Fruit fly (Drosophila melanogaster) whole organism, embryonic: Measurements from ENCODE around the gene CG1231.

ENCODE experiments used
- CG18476 ChIP-seq: fragments of 200-800 bp; sonication (Bioruptor generic); optimal IDR thresholded peaks from 2 replicates; lab custom pipeline; 2016; ENCODE audit warnings: missing biosample characterization, mild to moderate bottlenecking, missing genetic modification characterization
- Ets65A ChIP-seq: fragments of 200-800 bp; sonication (Bioruptor generic); peaks from one replicate; lab custom pipeline; 2016; ENCODE audit warnings: missing biosample characterization, missing genetic modification characterization
- onecut ChIP-seq: fragments of 200-800 bp; sonication (Bioruptor generic); IDR thresholded peaks from 2 replicates; pipeline ENCODE4 v1.3.6; 2022; ENCODE audit warnings: missing biosample characterization, missing genetic modification characterization
- prd ChIP-seq, 3 experiments: fragments of >200 bp in 2 of 3; fragments of 200-800 bp in 1 of 3; sonication (Bioruptor generic) in 1 of 3; optimal IDR thresholded peaks in 2 of 3; IDR thresholded peaks in 1 of 3; 2 replicates in 2 of 3; 3 replicates in 1 of 3; pipeline versions ENCODE4 v1.3.6 to Lab custom; 2017 to 2022; ENCODE audit warnings: missing biosample characterization in 1 of 3, missing genetic modification characterization in 1 of 3
- tll ChIP-seq, 2 experiments: fragments of 200-800 bp in 1 of 2; fragments of >200 bp in 1 of 2; sonication (Bioruptor generic) in 1 of 2; optimal IDR thresholded peaks; 2 replicates each; lab custom pipeline; 2017 to 2019; ENCODE audit warnings: missing biosample characterization in 2 of 2, missing genetic modification characterization in 2 of 2, mild to moderate bottlenecking in 1 of 2, moderate library complexity in 1 of 2

DNA sequence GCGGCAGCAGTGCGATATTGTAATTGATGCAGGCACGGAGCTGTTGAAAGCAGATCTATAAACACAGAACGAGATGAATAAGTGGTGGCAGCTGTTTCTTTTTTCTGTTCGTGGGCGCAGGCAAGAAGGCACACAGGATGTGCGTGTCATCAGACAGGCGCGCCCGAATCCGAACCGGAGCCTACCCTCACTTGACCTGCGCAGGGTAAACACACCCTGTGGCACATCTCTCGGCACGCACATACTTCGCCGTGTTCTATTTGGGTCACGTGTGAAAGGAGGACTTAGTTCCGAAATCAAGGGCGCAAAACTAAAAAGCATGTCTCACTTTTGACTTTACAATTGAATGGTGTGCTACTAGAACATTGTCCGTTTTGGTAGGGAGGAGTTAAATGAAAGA lies 34.7 kb upstream of the CG1231 start:
- TF ChIP-seq onecut: no peak
- no peak for TF ChIP-seq Ets65A (GFP tag; lab: Kevin White, UChicago)
- TF ChIP-seq CG18476 (GFP tag; lab: Kevin White, UChicago): no peak
- peak in 1 of 2 experiments; percentile 93 for TF ChIP-seq tll (GFP tag; optimal IDR thresholded peaks at IDR 0.05; lab: Kevin White, UChicago)
- no peak for TF ChIP-seq prd (optimal IDR thresholded peaks at IDR 0.05; lab: Kevin White, UChicago)
- TF ChIP-seq prd (GFP tag; IDR thresholded peaks at IDR 0.05; lab: Robert Waterston, UW): no peak
